Fruit fly (Drosophila melanogaster) whole organism, embryonic: ENCODE data around the gene Ice2.

ENCODE experiments used
- Abd-B ChIP-seq: fragments of 200-800 bp; sonication (Bioruptor generic); optimal IDR thresholded peaks from 2 replicates; lab custom pipeline; 2018; ENCODE audit warnings: missing biosample characterization, mild to moderate bottlenecking, missing genetic modification characterization, moderate library complexity
- Ada2b ChIP-seq: fragments of 200-800 bp; sonication (Bioruptor generic); IDR thresholded peaks from 2 replicates; pipeline ENCODE4 v1.3.6; 2022; ENCODE audit warnings: missing biosample characterization, missing genetic modification characterization
- BEAF-32 ChIP-seq: fragments of 200-800 bp; sonication (Bioruptor generic); optimal IDR thresholded peaks from 3 replicates; lab custom pipeline; 2017; ENCODE audit warnings: missing biosample characterization, missing genetic modification characterization, mild to moderate bottlenecking, moderate library complexity, missing genetic modification reagents
- CG10147 ChIP-seq: fragments of 200-800 bp; sonication (Bioruptor generic); optimal IDR thresholded peaks from 2 replicates; lab custom pipeline; 2019; ENCODE audit warnings: missing biosample characterization, mild to moderate bottlenecking, missing genetic modification characterization, moderate library complexity
- CG10321 ChIP-seq: fragments of 200-800 bp; sonication (Bioruptor generic); IDR thresholded peaks from 2 replicates; pipeline ENCODE4 v1.3.6; 2022; ENCODE audit warnings: missing biosample characterization, missing genetic modification characterization
- CG10565 ChIP-seq: fragments of 200-800 bp; sonication (Bioruptor generic); optimal IDR thresholded peaks from 3 replicates; lab custom pipeline; 2016; ENCODE audit warnings: missing biosample characterization, mild to moderate bottlenecking, missing genetic modification characterization
- CG13287 ChIP-seq: fragments of 200-800 bp; sonication (Bioruptor generic); IDR thresholded peaks from 2 replicates; pipeline ENCODE4 v1.3.6; 2022; ENCODE audit warnings: missing biosample characterization, missing genetic modification characterization; ENCODE audit not compliant: partially characterized antibody
- CG14014 ChIP-seq: fragments of 200-800 bp; sonication (Bioruptor generic); IDR thresholded peaks from 2 replicates; pipeline ENCODE4 v1.3.6; 2022; ENCODE audit warnings: missing biosample characterization, missing genetic modification characterization
- CG14667 ChIP-seq: fragments of 200-800 bp; sonication (Bioruptor generic); IDR thresholded peaks from 2 replicates; pipeline ENCODE4 v1.3.6; 2022; ENCODE audit warnings: missing biosample characterization, missing genetic modification characterization
- CG14860 ChIP-seq: fragments of 200-800 bp; sonication (Bioruptor generic); IDR thresholded peaks from 3 replicates; pipeline ENCODE4 v1.3.6; 2022; ENCODE audit warnings: missing biosample characterization, missing genetic modification characterization; ENCODE audit not compliant: partially characterized antibody
- CG15269 ChIP-seq: fragments of 200-800 bp; sonication (Bioruptor generic); optimal IDR thresholded peaks from 2 replicates; lab custom pipeline; 2018; ENCODE audit warnings: missing biosample characterization, mild to moderate bottlenecking, missing genetic modification characterization, moderate library complexity
- CG17829 ChIP-seq: fragments of 200-800 bp; optimal IDR thresholded peaks from 2 replicates; lab custom pipeline; 2019; ENCODE audit warnings: missing biosample characterization, mild to moderate bottlenecking, missing genetic modification characterization, moderate library complexity
- CG3065 ChIP-seq: fragments of 200-800 bp; sonication (Bioruptor generic); optimal IDR thresholded peaks from 2 replicates; lab custom pipeline; 2016; ENCODE audit warnings: missing biosample characterization, missing genetic modification characterization
- CG31365 ChIP-seq: fragments of 200-800 bp; sonication (Bioruptor generic); optimal IDR thresholded peaks from 2 replicates; lab custom pipeline; 2018; ENCODE audit warnings: missing biosample characterization, mild to moderate bottlenecking, missing genetic modification characterization
- CG3163 ChIP-seq: fragments of 200-800 bp; sonication (Bioruptor generic); optimal IDR thresholded peaks from 3 replicates; lab custom pipeline; 2016; ENCODE audit warnings: missing biosample characterization, missing genetic modification characterization
- CG3407 ChIP-seq: fragments of 200-800 bp; sonication (Bioruptor generic); optimal IDR thresholded peaks from 2 replicates; lab custom pipeline; 2018; ENCODE audit warnings: missing biosample characterization, mild to moderate bottlenecking, missing genetic modification characterization
- CG3726 ChIP-seq: fragments of 200-800 bp; sonication (Bioruptor generic); IDR thresholded peaks from 3 replicates; pipeline ENCODE4, ENCODE4 v1.3.6; 2022; ENCODE audit warnings: missing biosample characterization, missing genetic modification characterization
- CG4328 ChIP-seq: fragments of 200-800 bp; sonication (Bioruptor generic); optimal IDR thresholded peaks from 3 replicates; lab custom pipeline; 2017; ENCODE audit warnings: missing biosample characterization, missing genetic modification reagents, missing genetic modification characterization
- CG4820 ChIP-seq: fragments of 200-800 bp; sonication (Bioruptor generic); optimal IDR thresholded peaks from 3 replicates; lab custom pipeline; 2016; ENCODE audit warnings: missing biosample characterization, missing genetic modification characterization
- CG5245 ChIP-seq: fragments of 200-800 bp; sonication (Bioruptor generic); optimal IDR thresholded peaks from 3 replicates; lab custom pipeline; 2016; ENCODE audit warnings: missing biosample characterization, missing genetic modification characterization
- CG6654 ChIP-seq: fragments of 200-800 bp; sonication (Bioruptor generic); optimal IDR thresholded peaks from 2 replicates; lab custom pipeline; 2017; ENCODE audit warnings: missing biosample characterization, mild to moderate bottlenecking, missing genetic modification characterization
- CG6765 ChIP-seq: fragments of 200-800 bp; sonication (Bioruptor generic); optimal IDR thresholded peaks from 3 replicates; lab custom pipeline; 2017; ENCODE audit warnings: missing biosample characterization, mild to moderate bottlenecking, missing genetic modification characterization
- CG7357 ChIP-seq: fragments of 200-800 bp; sonication (Bioruptor generic); IDR thresholded peaks from 3 replicates; pipeline ENCODE4 v1.3.6; 2022; ENCODE audit warnings: missing biosample characterization, missing genetic modification characterization
- CG8281 ChIP-seq: fragments of 200-800 bp; sonication (Bioruptor generic); optimal IDR thresholded peaks from 2 replicates; lab custom pipeline; 2018; ENCODE audit warnings: missing biosample characterization, mild to moderate bottlenecking, missing genetic modification characterization, moderate library complexity
- CG9727 ChIP-seq: fragments of 200-800 bp; sonication (Bioruptor generic); optimal IDR thresholded peaks from 3 replicates; lab custom pipeline; 2017; ENCODE audit warnings: missing biosample characterization, mild to moderate bottlenecking, missing genetic modification characterization
- Drgx ChIP-seq: fragments of 200-800 bp; sonication (Bioruptor generic); IDR thresholded peaks from 2 replicates; pipeline ENCODE4 v1.3.6; 2022; ENCODE audit warnings: missing biosample characterization, missing genetic modification characterization
- HLH54F ChIP-seq: fragments of 200-800 bp; sonication (Bioruptor generic); optimal IDR thresholded peaks from 3 replicates; lab custom pipeline; 2016; ENCODE audit warnings: missing biosample characterization, missing genetic modification characterization
- Hr78 ChIP-seq, 2 experiments: fragments of 200-800 bp in 1 of 2; fragments of >200 bp in 1 of 2; sonication (Bioruptor generic) in 1 of 2; optimal IDR thresholded peaks; 2 replicates each; lab custom pipeline; 2017 to 2019; ENCODE audit warnings: missing biosample characterization in 2 of 2, missing genetic modification characterization in 2 of 2, mild to moderate bottlenecking in 1 of 2, moderate library complexity in 1 of 2
- Lim3 ChIP-seq: fragments of 200-800 bp; sonication (Bioruptor generic); IDR thresholded peaks from 2 replicates; pipeline ENCODE4 v1.3.6; 2022; ENCODE audit warnings: missing biosample characterization, missing genetic modification characterization
- MTF-1 ChIP-seq: fragments of 200-800 bp; sonication (Bioruptor generic); optimal IDR thresholded peaks from 2 replicates; lab custom pipeline; 2018; ENCODE audit warnings: missing biosample characterization, mild to moderate bottlenecking, missing genetic modification characterization, borderline replicate concordance
- Meics ChIP-seq: fragments of 200-800 bp; sonication (Bioruptor generic); optimal IDR thresholded peaks from 2 replicates; lab custom pipeline; 2017; ENCODE audit warnings: missing biosample characterization, mild to moderate bottlenecking, missing genetic modification characterization
- NC2β ChIP-seq: fragments of 200-800 bp; sonication (Bioruptor generic); optimal IDR thresholded peaks from 2 replicates; lab custom pipeline; 2016; ENCODE audit warnings: missing biosample characterization, missing genetic modification characterization
- Opbp ChIP-seq: fragments of 200-800 bp; sonication (Bioruptor generic); IDR thresholded peaks from 3 replicates; pipeline ENCODE4 v1.3.6; 2022; ENCODE audit warnings: missing biosample characterization, missing genetic modification characterization; ENCODE audit not compliant: partially characterized antibody
- Sin3A ChIP-seq: fragments of >200 bp; optimal IDR thresholded peaks from 2 replicates; lab custom pipeline; 2018
- Stat92E ChIP-seq, 3 experiments: fragments of >200 bp in 2 of 3; fragments of 200-800 bp in 1 of 3; sonication (Bioruptor generic) in 1 of 3; optimal IDR thresholded peaks; 2 replicates each; lab custom pipeline; 2017 to 2019; ENCODE audit warnings: missing biosample characterization in 3 of 3, missing genetic modification characterization in 3 of 3, mild to moderate bottlenecking in 1 of 3, moderate library complexity in 1 of 3
- Vsx1 ChIP-seq: fragments of 200-800 bp; sonication (Bioruptor generic); optimal IDR thresholded peaks from 2 replicates; lab custom pipeline; 2017; ENCODE audit warnings: missing biosample characterization, mild to moderate bottlenecking, missing genetic modification characterization, missing genetic modification reagents
- ash1 ChIP-seq: fragments of 200-800 bp; sonication (Bioruptor generic); optimal IDR thresholded peaks from 2 replicates; lab custom pipeline; 2018; ENCODE audit warnings: missing biosample characterization, mild to moderate bottlenecking, missing genetic modification characterization
- cato ChIP-seq: fragments of 200-800 bp; sonication (Bioruptor generic); optimal IDR thresholded peaks from 2 replicates; lab custom pipeline; 2016; ENCODE audit warnings: missing biosample characterization, missing genetic modification characterization, borderline replicate concordance
- cg ChIP-seq: fragments of 200-800 bp; sonication (Bioruptor generic); optimal IDR thresholded peaks from 3 replicates; lab custom pipeline; 2019; ENCODE audit warnings: missing biosample characterization, mild to moderate bottlenecking, missing genetic modification characterization, moderate library complexity
- disco-r ChIP-seq: fragments of 200-800 bp; sonication (Bioruptor generic); optimal IDR thresholded peaks from 2 replicates; lab custom pipeline; 2016; ENCODE audit warnings: missing biosample characterization, missing genetic modification characterization
- emc ChIP-seq: fragments of 200-800 bp; sonication (Bioruptor generic); optimal IDR thresholded peaks from 2 replicates; lab custom pipeline; 2016; ENCODE audit warnings: missing biosample characterization, missing genetic modification characterization
- fru ChIP-seq: fragments of >200 bp; optimal IDR thresholded peaks from 2 replicates; lab custom pipeline; 2017
- gce ChIP-seq: fragments of 200-800 bp; sonication (Bioruptor generic); IDR thresholded peaks from 3 replicates; pipeline ENCODE4 v1.3.6; 2022; ENCODE audit warnings: missing biosample characterization, missing genetic modification characterization
- grn ChIP-seq: fragments of 200-800 bp; sonication (Bioruptor generic); optimal IDR thresholded peaks from 3 replicates; lab custom pipeline; 2017; ENCODE audit warnings: missing biosample characterization, missing genetic modification characterization
- hkb ChIP-seq, 2 experiments: fragments of 200-800 bp in 1 of 2; fragments of >200 bp in 1 of 2; sonication (Bioruptor generic) in 1 of 2; IDR thresholded peaks in 1 of 2; optimal IDR thresholded peaks in 1 of 2; 2 replicates each; pipeline versions ENCODE4 v1.3.6 to Lab custom; 2017 to 2022; ENCODE audit warnings: missing biosample characterization in 1 of 2, missing genetic modification characterization in 1 of 2
- kay ChIP-seq: fragments of 200-800 bp; sonication (Bioruptor generic); optimal IDR thresholded peaks from 2 replicates; lab custom pipeline; 2016; ENCODE audit warnings: missing biosample characterization, missing genetic modification characterization
- schlank ChIP-seq: fragments of 200-800 bp; sonication (Bioruptor generic); optimal IDR thresholded peaks from 2 replicates; lab custom pipeline; 2018; ENCODE audit warnings: missing biosample characterization, mild to moderate bottlenecking, missing genetic modification characterization
- unpg ChIP-seq: fragments of 200-800 bp; sonication (Bioruptor generic); optimal IDR thresholded peaks from 3 replicates; lab custom pipeline; 2018; ENCODE audit warnings: missing biosample characterization, mild to moderate bottlenecking, missing genetic modification characterization, moderate library complexity
- vvl ChIP-seq: fragments of 200-800 bp; sonication (Bioruptor generic); IDR thresholded peaks from 2 replicates; pipeline ENCODE4 v1.3.6; 2022; ENCODE audit warnings: missing biosample characterization, missing genetic modification characterization
- zen ChIP-seq: fragments of 200-800 bp; sonication (Bioruptor generic); optimal IDR thresholded peaks from 3 replicates; lab custom pipeline; 2018; ENCODE audit warnings: missing biosample characterization, mild to moderate bottlenecking, missing genetic modification characterization, moderate library complexity

The Ice2 gene

dm6 chr3R:21176663-21177145, 46.7 kb downstream of the Ice2 start:
- TF ChIP-seq CG10147 (GFP tag; lab: Kevin White, UChicago) (no peak), CG10565 (GFP tag; lab: Kevin White, UChicago) (no peak), grn (GFP tag; lab: Kevin White, UChicago) (no peak), Opbp (no peak), CG8281 (tag; lab: Kevin White, UChicago) (no peak), emc (GFP tag; lab: Kevin White, UChicago) (no peak), CG3726 (GFP tag; lab: Robert Waterston, UW) (no peak), zen (no peak), CG10321 (GFP tag; lab: Robert Waterston, UW) (no peak), CG3065 (GFP tag; lab: Kevin White, UChicago) (no peak), kay (GFP tag; lab: Kevin White, UChicago) (no peak), BEAF-32 (GFP tag; lab: Kevin White, UChicago) (no peak), CG31365 (tag; lab: Kevin White, UChicago) (no peak), gce (GFP tag; lab: Robert Waterston, UW) (0 out of 3 replicates have a peak, but pooled peaks have one; percentile 14), CG5245 (no peak), ash1 (GFP tag; lab: Kevin White, UChicago) (no peak), CG13287 (GFP tag; lab: Robert Waterston, UW) (no peak), Ada2b (GFP tag; lab: Robert Waterston, UW) (no peak), CG7357 (GFP tag; lab: Robert Waterston, UW) (no peak), CG4328 (GFP tag; lab: Kevin White, UChicago) (peak; percentile 22), CG14667 (GFP tag; lab: Robert Waterston, UW) (no peak), HLH54F (GFP tag; lab: Kevin White, UChicago) (no peak), CG4820 (GFP tag; lab: Kevin White, UChicago) (no peak), Abd-B (GFP tag; lab: Kevin White, UChicago) (no peak), CG14014 (GFP tag; lab: Robert Waterston, UW) (peak; percentile 22; the same call in 1 of the 2 replicates), Sin3A (no peak), MTF-1 (GFP tag; lab: Kevin White, UChicago) (no peak), CG6765 (GFP tag; lab: Kevin White, UChicago) (peak; percentile 59), Meics (GFP tag; lab: Kevin White, UChicago) (peak; percentile 50), Drgx (GFP tag; lab: Robert Waterston, UW) (no peak), hkb (optimal IDR thresholded peaks at IDR 0.05; lab: Kevin White, UChicago) (no peak), hkb (GFP tag; IDR thresholded peaks at IDR 0.05; lab: Robert Waterston, UW) (peak; percentile 55; the same call in 1 of the 2 replicates), CG15269 (tag; lab: Kevin White, UChicago) (peak; percentile 12), vvl (GFP tag; lab: Robert Waterston, UW) (peak; percentile 26; the same call in 1 of the 2 replicates), CG6654 (GFP tag; lab: Kevin White, UChicago) (no peak), cg (GFP tag; lab: Kevin White, UChicago) (no peak), disco-r (GFP tag; lab: Kevin White, UChicago) (no peak), CG3163 (no peak), schlank (peak; percentile 23), fru (no peak), CG9727 (GFP tag; lab: Kevin White, UChicago) (peak; percentile 41), cato (GFP tag; lab: Kevin White, UChicago) (no peak), CG14860 (GFP tag; lab: Robert Waterston, UW) (no peak), NC2β (GFP tag; lab: Kevin White, UChicago) (no peak), unpg (GFP tag; lab: Kevin White, UChicago) (no peak), CG17829 (tag; lab: Kevin White, UChicago) (no peak), Hr78 (GFP tag; optimal IDR thresholded peaks at IDR 0.05; lab: Kevin White, UChicago) (no peak), CG3407 (peak; percentile 43), Vsx1 (no peak), Lim3 (no peak), Stat92E (GFP tag; optimal IDR thresholded peaks at IDR 0.05; lab: Kevin White, UChicago) (no peak)
